Fruit fly (Drosophila melanogaster) whole organism, embryonic: Measurements from ENCODE around the gene Rh4.

Source experiments
- ATbp ChIP-seq: fragments of 200-800 bp; sonication (Bioruptor generic); optimal IDR thresholded peaks from 2 replicates; lab custom pipeline; 2017; ENCODE audit warnings: missing biosample characterization, mild to moderate bottlenecking, missing genetic modification characterization, missing genetic modification reagents
- CG11093 ChIP-seq: fragments of 200-800 bp; sonication (Bioruptor generic); IDR thresholded peaks from 3 replicates; pipeline ENCODE4 v1.3.6; 2022; ENCODE audit warnings: missing biosample characterization, missing genetic modification characterization
- CG11456 ChIP-seq: fragments of 200-800 bp; sonication (Bioruptor generic); IDR thresholded peaks from 3 replicates; pipeline ENCODE4 v1.3.6; 2022; ENCODE audit warnings: missing biosample characterization, missing genetic modification characterization
- CG12744 ChIP-seq: fragments of 200-800 bp; sonication (Bioruptor generic); optimal IDR thresholded peaks from 2 replicates; lab custom pipeline; 2016; ENCODE audit warnings: missing biosample characterization, missing genetic modification characterization
- CG14050 ChIP-seq: fragments of 200-800 bp; sonication (Bioruptor generic); IDR thresholded peaks from 3 replicates; pipeline ENCODE4 v1.3.6; 2022; ENCODE audit warnings: missing biosample characterization, missing genetic modification characterization
- CG17612 ChIP-seq: fragments of 200-800 bp; sonication (Bioruptor generic); IDR thresholded peaks from 2 replicates; pipeline ENCODE4 v1.3.6; 2022; ENCODE audit warnings: missing biosample characterization, missing genetic modification characterization
- CG18262 ChIP-seq: fragments of 200-800 bp; optimal IDR thresholded peaks from 3 replicates; lab custom pipeline; 2019; ENCODE audit warnings: missing biosample characterization, mild to moderate bottlenecking, missing genetic modification characterization, moderate library complexity
- CG1832 ChIP-seq: fragments of 200-800 bp; sonication (Bioruptor generic); optimal IDR thresholded peaks from 2 replicates; lab custom pipeline; 2017; ENCODE audit warnings: missing biosample characterization, mild to moderate bottlenecking, missing genetic modification characterization, inconsistent platforms
- CG33213 ChIP-seq: fragments of 200-800 bp; sonication (Bioruptor generic); optimal IDR thresholded peaks from 3 replicates; lab custom pipeline; 2016; ENCODE audit warnings: missing biosample characterization, missing genetic modification characterization
- CG33557 ChIP-seq: fragments of 200-800 bp; sonication (Bioruptor generic); optimal IDR thresholded peaks from 2 replicates; lab custom pipeline; 2019; ENCODE audit warnings: missing biosample characterization, mild to moderate bottlenecking, missing genetic modification characterization, moderate library complexity
- CG34376 ChIP-seq: fragments of 200-800 bp; sonication (Bioruptor generic); optimal IDR thresholded peaks from 2 replicates; lab custom pipeline; 2018; ENCODE audit warnings: missing biosample characterization, mild to moderate bottlenecking, missing genetic modification characterization
- CG4328 ChIP-seq: fragments of 200-800 bp; sonication (Bioruptor generic); optimal IDR thresholded peaks from 3 replicates; lab custom pipeline; 2017; ENCODE audit warnings: missing biosample characterization, missing genetic modification reagents, missing genetic modification characterization
- CG6654 ChIP-seq: fragments of 200-800 bp; sonication (Bioruptor generic); optimal IDR thresholded peaks from 2 replicates; lab custom pipeline; 2017; ENCODE audit warnings: missing biosample characterization, mild to moderate bottlenecking, missing genetic modification characterization
- CG6791 ChIP-seq: fragments of 200-800 bp; sonication (Bioruptor generic); IDR thresholded peaks from 3 replicates; pipeline ENCODE4 v1.3.6; 2022; ENCODE audit warnings: missing biosample characterization, missing genetic modification characterization; ENCODE audit not compliant: partially characterized antibody
- CG7271 ChIP-seq: fragments of 200-800 bp; sonication (Bioruptor generic); optimal IDR thresholded peaks from 2 replicates; lab custom pipeline; 2018; ENCODE audit warnings: missing biosample characterization, mild to moderate bottlenecking, missing genetic modification characterization, moderate library complexity
- CG8290 ChIP-seq, 3 experiments: fragments of 200-800 bp; sonication (Bioruptor generic); optimal IDR thresholded peaks; 2 replicates each; lab custom pipeline; 2016 to 2019; ENCODE audit warnings: missing biosample characterization in 3 of 3, missing genetic modification characterization in 3 of 3, mild to moderate bottlenecking in 2 of 3, moderate library complexity in 1 of 3
- CG9817 ChIP-seq: fragments of 200-800 bp; sonication (Bioruptor generic); optimal IDR thresholded peaks from 2 replicates; lab custom pipeline; 2018; ENCODE audit warnings: missing biosample characterization, mild to moderate bottlenecking, missing genetic modification characterization, moderate library complexity
- Dbx ChIP-seq: fragments of 200-800 bp; sonication (Bioruptor generic); IDR thresholded peaks from 3 replicates; pipeline ENCODE4 v1.3.6; 2022; ENCODE audit warnings: missing biosample characterization, missing genetic modification characterization
- Dek ChIP-seq: fragments of 200-800 bp; sonication (Bioruptor generic); optimal IDR thresholded peaks from 3 replicates; lab custom pipeline; 2019; ENCODE audit warnings: missing biosample characterization, mild to moderate bottlenecking, missing genetic modification characterization, moderate library complexity
- Ets97D ChIP-seq: fragments of 200-800 bp; sonication (Bioruptor generic); optimal IDR thresholded peaks from 3 replicates; lab custom pipeline; 2016; ENCODE audit warnings: missing biosample characterization, missing genetic modification characterization
- Jarid2 ChIP-seq: fragments of 200-800 bp; sonication (Bioruptor generic); optimal IDR thresholded peaks from 3 replicates; lab custom pipeline; 2017; ENCODE audit warnings: mild to moderate bottlenecking, missing biosample characterization, missing genetic modification reagents, missing genetic modification characterization
- MTF-1 ChIP-seq: fragments of 200-800 bp; sonication (Bioruptor generic); optimal IDR thresholded peaks from 2 replicates; lab custom pipeline; 2018; ENCODE audit warnings: missing biosample characterization, mild to moderate bottlenecking, missing genetic modification characterization, borderline replicate concordance
- NK7.1 ChIP-seq: fragments of 200-800 bp; sonication (Bioruptor generic); optimal IDR thresholded peaks from 3 replicates; lab custom pipeline; 2016; ENCODE audit warnings: missing biosample characterization, missing genetic modification characterization
- Six4 ChIP-seq: fragments of 200-800 bp; sonication (Bioruptor generic); optimal IDR thresholded peaks from 2 replicates; lab custom pipeline; 2016; ENCODE audit warnings: missing biosample characterization, missing genetic modification characterization
- Sox102F ChIP-seq: fragments of 200-800 bp; sonication (Bioruptor generic); optimal IDR thresholded peaks from 2 replicates; lab custom pipeline; 2018; ENCODE audit warnings: missing biosample characterization, mild to moderate bottlenecking, missing genetic modification characterization, moderate library complexity
- al ChIP-seq: fragments of 200-800 bp; sonication (Bioruptor generic); IDR thresholded peaks from 2 replicates; pipeline ENCODE4 v1.3.6; 2022; ENCODE audit warnings: missing biosample characterization, missing genetic modification characterization
- bowl ChIP-seq: fragments of 200-800 bp; sonication (Bioruptor generic); IDR thresholded peaks from 2 replicates; pipeline ENCODE4 v1.3.6; 2022; ENCODE audit warnings: missing biosample characterization, missing genetic modification characterization
- chif ChIP-seq, 2 experiments: fragments of 200-800 bp; sonication (Bioruptor generic); optimal IDR thresholded peaks; 3 replicates each; lab custom pipeline; 2016; ENCODE audit warnings: missing biosample characterization in 2 of 2, missing genetic modification characterization in 2 of 2
- chn ChIP-seq: fragments of 200-800 bp; sonication (Bioruptor generic); optimal IDR thresholded peaks from 2 replicates; lab custom pipeline; 2016; ENCODE audit warnings: missing biosample characterization, missing genetic modification characterization
- dm ChIP-seq: fragments of 200-800 bp; sonication (Bioruptor generic); optimal IDR thresholded peaks from 3 replicates; lab custom pipeline; 2016; ENCODE audit warnings: missing biosample characterization, missing genetic modification characterization
- dysf ChIP-seq: fragments of 200-800 bp; sonication (Bioruptor generic); IDR thresholded peaks from 3 replicates; pipeline ENCODE4 v1.3.6; 2022; ENCODE audit warnings: missing biosample characterization, missing genetic modification characterization
- en ChIP-seq: fragments of 200-800 bp; sonication (Bioruptor generic); optimal IDR thresholded peaks from 2 replicates; lab custom pipeline; 2016; ENCODE audit warnings: missing biosample characterization, missing genetic modification characterization
- fd64A ChIP-seq: fragments of 200-800 bp; sonication (Bioruptor generic); optimal IDR thresholded peaks from 3 replicates; lab custom pipeline; 2018; ENCODE audit warnings: missing biosample characterization, mild to moderate bottlenecking, missing genetic modification characterization
- gce ChIP-seq: fragments of 200-800 bp; sonication (Bioruptor generic); IDR thresholded peaks from 3 replicates; pipeline ENCODE4 v1.3.6; 2022; ENCODE audit warnings: missing biosample characterization, missing genetic modification characterization
- gcm2 ChIP-seq: fragments of 200-800 bp; sonication (Bioruptor generic); optimal IDR thresholded peaks from 2 replicates; lab custom pipeline; 2016; ENCODE audit warnings: missing biosample characterization, missing genetic modification characterization
- her ChIP-seq: fragments of 200-800 bp; sonication (Bioruptor generic); optimal IDR thresholded peaks from 2 replicates; lab custom pipeline; 2016; ENCODE audit warnings: missing biosample characterization, missing genetic modification characterization
- hth ChIP-seq: fragments of >200 bp; optimal IDR thresholded peaks from 2 replicates; lab custom pipeline; 2017; ENCODE audit warnings: inconsistent platforms
- nau ChIP-seq: fragments of 200-800 bp; sonication (Bioruptor generic); optimal IDR thresholded peaks from 3 replicates; lab custom pipeline; 2017; ENCODE audit warnings: missing biosample characterization, mild to moderate bottlenecking, missing genetic modification characterization, missing genetic modification reagents
- nmo ChIP-seq: fragments of 200-800 bp; sonication (Bioruptor generic); optimal IDR thresholded peaks from 2 replicates; lab custom pipeline; 2018; ENCODE audit warnings: missing biosample characterization, mild to moderate bottlenecking, missing genetic modification characterization, moderate library complexity
- onecut ChIP-seq: fragments of 200-800 bp; sonication (Bioruptor generic); IDR thresholded peaks from 2 replicates; pipeline ENCODE4 v1.3.6; 2022; ENCODE audit warnings: missing biosample characterization, missing genetic modification characterization
- org-1 ChIP-seq: fragments of 200-800 bp; sonication (Bioruptor generic); optimal IDR thresholded peaks from 2 replicates; lab custom pipeline; 2017; ENCODE audit warnings: missing biosample characterization, missing genetic modification characterization
- pb ChIP-seq: fragments of 200-800 bp; sonication (Bioruptor generic); optimal IDR thresholded peaks from 3 replicates; lab custom pipeline; 2016; ENCODE audit warnings: missing biosample characterization, missing genetic modification characterization
- pfk ChIP-seq: fragments of 200-800 bp; sonication (Bioruptor generic); optimal IDR thresholded peaks from 2 replicates; lab custom pipeline; 2018; ENCODE audit warnings: missing biosample characterization, mild to moderate bottlenecking, missing genetic modification characterization, moderate library complexity
- pita ChIP-seq: fragments of 200-800 bp; sonication (Bioruptor generic); optimal IDR thresholded peaks from 2 replicates; lab custom pipeline; 2017; ENCODE audit warnings: missing biosample characterization, mild to moderate bottlenecking, missing genetic modification characterization
- pzg ChIP-seq: fragments of 200-800 bp; sonication (Bioruptor generic); optimal IDR thresholded peaks from 3 replicates; lab custom pipeline; 2018; ENCODE audit warnings: missing biosample characterization, mild to moderate bottlenecking, missing genetic modification characterization, moderate library complexity
- sug ChIP-seq: fragments of 200-800 bp; optimal IDR thresholded peaks from 2 replicates; lab custom pipeline; 2019; ENCODE audit warnings: missing biosample characterization, mild to moderate bottlenecking, missing genetic modification characterization, moderate library complexity
- tll ChIP-seq, 2 experiments: fragments of 200-800 bp in 1 of 2; fragments of >200 bp in 1 of 2; sonication (Bioruptor generic) in 1 of 2; optimal IDR thresholded peaks; 2 replicates each; lab custom pipeline; 2017 to 2019; ENCODE audit warnings: missing biosample characterization in 2 of 2, missing genetic modification characterization in 2 of 2, mild to moderate bottlenecking in 1 of 2, moderate library complexity in 1 of 2
- tna ChIP-seq: fragments of 200-800 bp; sonication (Bioruptor generic); IDR thresholded peaks from 2 replicates; pipeline ENCODE4 v1.3.6; 2022; ENCODE audit warnings: missing biosample characterization, missing genetic modification characterization; ENCODE audit not compliant: partially characterized antibody
- toy ChIP-seq: fragments of 200-800 bp; sonication (Bioruptor generic); IDR thresholded peaks from 2 replicates; pipeline ENCODE4 v1.3.6; 2022; ENCODE audit warnings: missing biosample characterization, missing genetic modification characterization
- unc-4 ChIP-seq: fragments of 200-800 bp; sonication (Bioruptor generic); IDR thresholded peaks from 2 replicates; pipeline ENCODE4 v1.3.6; 2022; ENCODE audit warnings: missing biosample characterization, missing genetic modification characterization; ENCODE audit not compliant: partially characterized antibody
- vnd ChIP-seq: fragments of 200-800 bp; sonication (Bioruptor generic); IDR thresholded peaks from 3 replicates; pipeline ENCODE4 v1.3.6; 2022; ENCODE audit warnings: missing biosample characterization, missing genetic modification characterization; ENCODE audit not compliant: partially characterized antibody

The Rh4 gene

dm6 chr3L:16840540-16840939 lies 21.8 kb downstream of the Rh4 start (continued):
- TF ChIP-seq unc-4 (no peak), pita (no peak), Dek (tag; lab: Kevin White, UChicago) (peak; percentile 13), nmo (peak; percentile 20), org-1 (no peak), chn (GFP tag; lab: Kevin White, UChicago) (no peak), CG34376 (GFP tag; lab: Kevin White, UChicago) (no peak), onecut (GFP tag; lab: Robert Waterston, UW) (no peak), Six4 (GFP tag; lab: Kevin White, UChicago) (no peak), CG6791 (no peak), CG18262 (tag; lab: Kevin White, UChicago) (no peak), CG12744 (GFP tag; lab: Kevin White, UChicago) (no peak), chif (GFP tag; optimal IDR thresholded peaks at IDR 0.05; lab: Kevin White, UChicago) (peak in 1 of 2 experiments; percentile 8), CG6654 (GFP tag; lab: Kevin White, UChicago) (no peak), hth (lab: Kevin White, UChicago) (no peak), MTF-1 (GFP tag; lab: Kevin White, UChicago) (no peak), CG4328 (GFP tag; lab: Kevin White, UChicago) (no peak), Sox102F (GFP tag; lab: Kevin White, UChicago) (no peak), CG1832 (no peak), fd64A (GFP tag; lab: Kevin White, UChicago) (no peak), al (GFP tag; lab: Robert Waterston, UW) (peak; percentile 38; the same call in 1 of the 2 replicates), CG9817 (tag; lab: Kevin White, UChicago) (no peak), CG14050 (GFP tag; lab: Robert Waterston, UW) (no peak), pzg (GFP tag; lab: Kevin White, UChicago) (no peak), tll (GFP tag; optimal IDR thresholded peaks at IDR 0.05; lab: Kevin White, UChicago) (no peak), bowl (no peak), nau (GFP tag; lab: Kevin White, UChicago) (no peak), gce (GFP tag; lab: Robert Waterston, UW) (no peak), en (GFP tag; lab: Kevin White, UChicago) (no peak), Dbx (GFP tag; lab: Robert Waterston, UW) (no peak), gcm2 (GFP tag; lab: Kevin White, UChicago) (no peak), CG33213 (GFP tag; lab: Kevin White, UChicago) (no peak), CG11093 (GFP tag; lab: Robert Waterston, UW) (no peak), CG33557 (no peak), toy (GFP tag; lab: Robert Waterston, UW) (no peak), CG17612 (GFP tag; lab: Robert Waterston, UW) (no peak), Ets97D (no peak), CG11456 (no peak), vnd (no peak), CG8290 (GFP tag; optimal IDR thresholded peaks at IDR 0.05; lab: Kevin White, UChicago) (no peak), CG8290 (tag; optimal IDR thresholded peaks at IDR 0.05; lab: Kevin White, UChicago) (no peak), ATbp (GFP tag; lab: Kevin White, UChicago) (no peak), Jarid2 (GFP tag; lab: Kevin White, UChicago) (no peak), pb (GFP tag; lab: Kevin White, UChicago) (no peak), tna (no peak), NK7.1 (GFP tag; lab: Kevin White, UChicago) (no peak), her (GFP tag; lab: Kevin White, UChicago) (no peak), CG7271 (tag; lab: Kevin White, UChicago) (no peak), pfk (GFP tag; lab: Kevin White, UChicago) (no peak), sug (tag; lab: Kevin White, UChicago) (peak; percentile 17), dysf (GFP tag; lab: Robert Waterston, UW) (peak; percentile 77; the same call in 2 of the 3 replicates), dm (GFP tag; lab: Kevin White, UChicago) (no peak)
